Worm (Caenorhabditis elegans) whole organism, mixed stage, embryonic: ENCODE results near the gene F23D12.1.

Experiments
- M03D4.4 ChIP-seq: sonication (generic microtip); optimal IDR thresholded peaks from 2 replicates; lab custom pipeline; 2017; ENCODE audit warnings: mild to moderate bottlenecking, missing genetic modification characterization, missing compliant biosample characterization
- bed-3 ChIP-seq: fragments of 200-800 bp; sonication (Bioruptor generic); optimal IDR thresholded peaks from 3 replicates; lab custom pipeline; 2018; ENCODE audit warnings: mild to moderate bottlenecking, missing genetic modification characterization, moderate library complexity, missing compliant biosample characterization
- blmp-1 ChIP-seq: fragments of 150-350 bp; optimal IDR thresholded peaks from 2 replicates; lab custom pipeline; 2014; ENCODE audit warnings: missing biosample characterization, missing genetic modification characterization
- ceh-39 ChIP-seq: fragments of 150-350 bp; optimal IDR thresholded peaks from 2 replicates; lab custom pipeline; 2014; ENCODE audit warnings: missing biosample characterization, missing genetic modification characterization
- ceh-43 ChIP-seq: fragments of 200-800 bp; sonication (Bioruptor generic); optimal IDR thresholded peaks from 2 replicates; lab custom pipeline; 2018; ENCODE audit warnings: mild to moderate bottlenecking, missing genetic modification characterization, moderate library complexity, missing compliant biosample characterization
- ceh-83 ChIP-seq: fragments of 200-800 bp; sonication (Bioruptor generic); optimal IDR thresholded peaks from 2 replicates; lab custom pipeline; 2018; ENCODE audit warnings: mild to moderate bottlenecking, missing genetic modification characterization, missing compliant biosample characterization
- ces-1 ChIP-seq: fragments of 150-350 bp; optimal IDR thresholded peaks from 2 replicates; lab custom pipeline; 2014; ENCODE audit warnings: missing biosample characterization, missing genetic modification reagents, missing genetic modification characterization
- cnd-1 ChIP-seq: fragments of 200-800 bp; sonication (Bioruptor generic); optimal IDR thresholded peaks from 2 replicates; lab custom pipeline; 2018; ENCODE audit warnings: mild to moderate bottlenecking, missing genetic modification characterization, missing compliant biosample characterization
- drap-1 ChIP-seq: fragments of 200-800 bp; sonication (Bioruptor generic); optimal IDR thresholded peaks from 3 replicates; lab custom pipeline; 2018; ENCODE audit warnings: mild to moderate bottlenecking, missing genetic modification characterization, missing compliant biosample characterization
- elt-1 ChIP-seq: sonication (generic microtip); optimal IDR thresholded peaks from 2 replicates; lab custom pipeline; 2017; ENCODE audit warnings: missing genetic modification characterization, mild to moderate bottlenecking, missing compliant biosample characterization, antibody characterized with exemption, moderate library complexity, borderline replicate concordance; ENCODE audit not compliant: insufficient read depth
- elt-3 ChIP-seq: fragments of 150-350 bp; optimal IDR thresholded peaks from 2 replicates; lab custom pipeline; 2014; ENCODE audit warnings: missing biosample characterization, missing genetic modification characterization
- flh-1 ChIP-seq: fragments of 200-800 bp; sonication (Bioruptor generic); optimal IDR thresholded peaks from 2 replicates; lab custom pipeline; 2018; ENCODE audit warnings: mild to moderate bottlenecking, missing genetic modification characterization, moderate library complexity, missing compliant biosample characterization
- hlh-1 ChIP-seq: fragments of 150-350 bp; optimal IDR thresholded peaks from 2 replicates; lab custom pipeline; 2014; ENCODE audit warnings: missing biosample characterization, missing genetic modification reagents, missing genetic modification characterization
- lin-13 ChIP-seq: fragments of 150-350 bp; optimal IDR thresholded peaks from 2 replicates; lab custom pipeline; 2014; ENCODE audit warnings: missing biosample characterization, missing genetic modification characterization
- lin-32 ChIP-seq: fragments of 200-800 bp; sonication (Bioruptor generic); optimal IDR thresholded peaks from 2 replicates; lab custom pipeline; 2018; ENCODE audit warnings: mild to moderate bottlenecking, missing genetic modification characterization, missing compliant biosample characterization
- mab-5 ChIP-seq: fragments of 150-350 bp; optimal IDR thresholded peaks from 2 replicates; lab custom pipeline; 2014; ENCODE audit warnings: missing biosample characterization, missing genetic modification characterization
- mep-1 ChIP-seq: fragments of 150-350 bp; optimal IDR thresholded peaks from 2 replicates; lab custom pipeline; 2017; ENCODE audit warnings: missing biosample characterization, missing genetic modification reagents, missing genetic modification characterization, inconsistent platforms
- mls-2 ChIP-seq: sonication (generic microtip); optimal IDR thresholded peaks from 2 replicates; lab custom pipeline; 2016; ENCODE audit warnings: mild to moderate bottlenecking, missing genetic modification characterization, moderate library complexity, missing compliant biosample characterization
- nhr-12 ChIP-seq: fragments of 150-350 bp; optimal IDR thresholded peaks from 2 replicates; lab custom pipeline; 2014; ENCODE audit warnings: missing biosample characterization, missing genetic modification characterization
- nhr-2 ChIP-seq: fragments of 150-350 bp; optimal IDR thresholded peaks from 2 replicates; lab custom pipeline; 2014; ENCODE audit warnings: missing biosample characterization, missing genetic modification characterization
- nhr-28 ChIP-seq: fragments of 150-350 bp; optimal IDR thresholded peaks from 2 replicates; lab custom pipeline; 2014; ENCODE audit warnings: missing biosample characterization, missing genetic modification characterization
- nhr-76 ChIP-seq: sonication (generic microtip); optimal IDR thresholded peaks from 2 replicates; lab custom pipeline; 2017; ENCODE audit warnings: missing biosample characterization, missing genetic modification characterization
- pha-4 ChIP-seq: fragments of 150-350 bp; optimal IDR thresholded peaks from 2 replicates; lab custom pipeline; 2018; ENCODE audit warnings: missing biosample characterization, missing genetic modification reagents, missing genetic modification characterization
- snpc-4 ChIP-seq: fragments of 150-350 bp; optimal IDR thresholded peaks from 2 replicates; lab custom pipeline; 2014; ENCODE audit warnings: missing biosample characterization, missing genetic modification characterization
- sptf-1 ChIP-seq: sonication (generic microtip); optimal IDR thresholded peaks from 2 replicates; lab custom pipeline; 2017; ENCODE audit warnings: mild to moderate bottlenecking, missing genetic modification characterization, moderate library complexity, missing compliant biosample characterization
- tbx-8 ChIP-seq: fragments of 200-800 bp; sonication (Bioruptor generic); optimal IDR thresholded peaks from 2 replicates; lab custom pipeline; 2018; ENCODE audit warnings: mild to moderate bottlenecking, missing genetic modification characterization, moderate library complexity, missing compliant biosample characterization
- unc-120 ChIP-seq: sonication (generic microtip); optimal IDR thresholded peaks from 2 replicates; lab custom pipeline; 2017; ENCODE audit warnings: missing genetic modification characterization, missing compliant biosample characterization; ENCODE audit not compliant: poor library complexity, severe bottlenecking
- unc-39 ChIP-seq: fragments of 150-350 bp; optimal IDR thresholded peaks from 2 replicates; lab custom pipeline; 2014; ENCODE audit warnings: missing biosample characterization, missing genetic modification characterization
- unc-62 ChIP-seq: fragments of 150-350 bp; optimal IDR thresholded peaks from 2 replicates; lab custom pipeline; 2014; ENCODE audit warnings: missing biosample characterization, missing genetic modification reagents, missing genetic modification characterization
- zip-8 ChIP-seq: fragments of 150-350 bp; optimal IDR thresholded peaks from 2 replicates; lab custom pipeline; 2014; ENCODE audit warnings: missing biosample characterization, missing genetic modification characterization
- ztf-11 ChIP-seq: fragments of 150-350 bp; optimal IDR thresholded peaks from 2 replicates; lab custom pipeline; 2014; ENCODE audit warnings: missing biosample characterization, missing genetic modification characterization

F23D12.1 gene

ce11 chrX:14428052-14428451 is at the start of gene F23D12.1:
Gene F23D12.1, minus strand, starts transcription at chrX:14428152.
- TF ChIP-seq mab-5 (tag; lab: Kevin White, UChicago) (no peak), tbx-8 (GFP tag; lab: Kevin White, UChicago) (no peak), unc-62 (GFP tag; lab: Kevin White, UChicago) (no peak), nhr-2 (tag; lab: Kevin White, UChicago) (no peak), mls-2 (tag; lab: Kevin White, UChicago) (no peak), cnd-1 (tag; lab: Kevin White, UChicago) (no peak), pha-4 (tag; lab: Kevin White, UChicago) (no peak), elt-1 (tag; lab: Kevin White, UChicago) (no peak), ztf-11 (tag; lab: Kevin White, UChicago) (no peak), nhr-28 (tag; lab: Kevin White, UChicago) (no peak), unc-39 (tag; lab: Kevin White, UChicago) (no peak), bed-3 (no peak), ceh-39 (tag; lab: Kevin White, UChicago) (no peak), elt-3 (tag; lab: Kevin White, UChicago) (no peak), unc-120 (no peak), nhr-76 (no peak), snpc-4 (tag; lab: Kevin White, UChicago) (no peak), nhr-12 (tag; lab: Kevin White, UChicago) (no peak), lin-32 (no peak)
- TF ChIP-seq, all 35 proteins: peak for 0

ce11 chrX:14477338-14477737 is 49.4 kb upstream of the F23D12.1 start:
- TF ChIP-seq flh-1 (GFP tag; lab: Kevin White, UChicago) (no peak), mep-1 (tag; lab: Kevin White, UChicago) (no peak), cnd-1 (tag; lab: Kevin White, UChicago) (no peak)

ce11 chrX:14476625-14477257 is 48.8 kb upstream of the F23D12.1 start:
- TF ChIP-seq ces-1 (GFP tag; lab: Kevin White, UChicago) (no peak), mls-2 (tag; lab: Kevin White, UChicago) (no peak), zip-8 (tag; lab: Kevin White, UChicago) (peak; percentile 51), mep-1 (tag; lab: Kevin White, UChicago) (no peak), unc-62 (GFP tag; lab: Kevin White, UChicago) (no peak)

ce11 chrX:14473740-14474139 is 45.8 kb upstream of the F23D12.1 start, which contains the start of gene M163.5:
Gene M163.5, plus strand, starts transcription at chrX:14474040.
- no peak for TF ChIP-seq hlh-1 (tag; lab: Kevin White, UChicago)

ce11 chrX:14470687-14471086 is 42.7 kb upstream of the F23D12.1 start, which contains the start of gene M163.10:
Gene M163.10, plus strand, starts transcription at chrX:14470987.
- TF ChIP-seq mls-2 (tag; lab: Kevin White, UChicago) (no peak), sptf-1 (tag; lab: Kevin White, UChicago) (no peak), snpc-4 (tag; lab: Kevin White, UChicago) (no peak), drap-1 (GFP tag; lab: Kevin White, UChicago) (no peak), ceh-39 (tag; lab: Kevin White, UChicago) (no peak), zip-8 (tag; lab: Kevin White, UChicago) (no peak), nhr-28 (tag; lab: Kevin White, UChicago) (no peak)

- TF ChIP-seq drap-1 (GFP tag; lab: Kevin White, UChicago), result no peak
These were observed 41.3 kb upstream of the F23D12.1 start, which contains the start of gene M163.9 for ce11 chrX:14469284-14469683. Gene M163.9, plus strand, starts transcription at chrX:14469584.

- TF ChIP-seq ces-1 (GFP tag; lab: Kevin White, UChicago), result no peak
- TF ChIP-seq nhr-76, result no peak
- no peak for TF ChIP-seq nhr-2 (tag; lab: Kevin White, UChicago)
- TF ChIP-seq M03D4.4 (tag; lab: Kevin White, UChicago), result no peak
- no peak for TF ChIP-seq sptf-1 (tag; lab: Kevin White, UChicago)
- no peak for TF ChIP-seq elt-3 (tag; lab: Kevin White, UChicago)
- TF ChIP-seq elt-1 (tag; lab: Kevin White, UChicago), result no peak
- TF ChIP-seq ztf-11 (tag; lab: Kevin White, UChicago), result no peak
- TF ChIP-seq unc-120, result no peak
- no peak for TF ChIP-seq blmp-1 (tag; lab: Kevin White, UChicago)
- TF ChIP-seq ceh-43, result no peak
- no peak for TF ChIP-seq nhr-12 (tag; lab: Kevin White, UChicago)
- TF ChIP-seq unc-39 (tag; lab: Kevin White, UChicago), result no peak
- TF ChIP-seq ceh-83 (GFP tag; lab: Kevin White, UChicago), result no peak
- no peak for TF ChIP-seq snpc-4 (tag; lab: Kevin White, UChicago)
- TF ChIP-seq lin-13 (tag; lab: Kevin White, UChicago), result no peak
- TF ChIP-seq bed-3, result no peak
- no peak for TF ChIP-seq pha-4 (tag; lab: Kevin White, UChicago)
- TF ChIP-seq drap-1 (GFP tag; lab: Kevin White, UChicago), result no peak
- TF ChIP-seq zip-8 (tag; lab: Kevin White, UChicago), result no peak
These were observed 38.6 kb upstream of the F23D12.1 start, which contains the start of gene M163.21 for ce11 chrX:14466532-14466931. Gene M163.21, plus strand, starts transcription at chrX:14466832.
